Worm (Caenorhabditis elegans) whole organism, L4 larva: Measurements from ENCODE around the gene tpan-1.
A peak's percentile ranks its signal among the peaks of the same experiment; 100 is the strongest.

Experiments
- ceh-62 ChIP-seq: sonication (generic microtip); optimal IDR thresholded peaks from 2 replicates; lab custom pipeline; 2017; ENCODE audit warnings: missing biosample characterization, missing genetic modification characterization
- fkh-10 ChIP-seq: fragments of 150-350 bp; optimal IDR thresholded peaks from 2 replicates; lab custom pipeline; 2014; ENCODE audit warnings: missing biosample characterization, missing genetic modification reagents, missing genetic modification characterization
- hif-1 ChIP-seq, 2 experiments: sonication (generic microtip); optimal IDR thresholded peaks; 2 replicates each; lab custom pipeline; 2016 to 2017; ENCODE audit warnings: missing compliant biosample characterization in 2 of 2, missing genetic modification characterization in 2 of 2, missing genetic modification reagents in 2 of 2, missing genotype in 2 of 2, mild to moderate bottlenecking in 1 of 2
- hlh-11 ChIP-seq: fragments of 200-800 bp; sonication (Bioruptor generic); optimal IDR thresholded peaks from 2 replicates; lab custom pipeline; 2018; ENCODE audit warnings: mild to moderate bottlenecking, missing genetic modification characterization, missing compliant biosample characterization
- lir-3 ChIP-seq: sonication (generic microtip); optimal IDR thresholded peaks from 2 replicates; lab custom pipeline; 2016; ENCODE audit warnings: mild to moderate bottlenecking, missing genetic modification characterization, missing compliant biosample characterization
- mdl-1 ChIP-seq, 2 experiments: fragments of 150-350 bp in 1 of 2; sonication (generic microtip) in 1 of 2; optimal IDR thresholded peaks; 2 replicates each; lab custom pipeline; 2014 to 2017; ENCODE audit warnings: missing biosample characterization in 2 of 2, missing genetic modification characterization in 2 of 2
- mep-1 ChIP-seq: fragments of 150-350 bp; sonication (generic microtip); optimal IDR thresholded peaks from 3 replicates; lab custom pipeline; 2014; ENCODE audit warnings: missing biosample characterization, missing genetic modification characterization
- mes-2 ChIP-seq: sonication (generic microtip); optimal IDR thresholded peaks from 2 replicates; lab custom pipeline; 2016; ENCODE audit warnings: missing genotype, mild to moderate bottlenecking, missing genetic modification characterization, missing compliant biosample characterization; ENCODE audit not compliant: poor library complexity, severe bottlenecking
- pha-4 ChIP-seq, 2 experiments: fragments of 150-350 bp in 1 of 2; fragments of 200-800 bp in 1 of 2; sonication (Bioruptor generic) in 1 of 2; IDR thresholded peaks in 1 of 2; optimal IDR thresholded peaks in 1 of 2; 2 replicates each; pipeline versions ENCODE4 v1.3.6 to Lab custom; 2014 to 2022; ENCODE audit warnings: missing genetic modification characterization in 2 of 2, missing genetic modification reagents in 2 of 2, missing biosample characterization in 1 of 2, missing compliant biosample characterization in 1 of 2
- ztf-11 ChIP-seq: fragments of 150-350 bp; optimal IDR thresholded peaks from 2 replicates; lab custom pipeline; 2014; ENCODE audit warnings: missing biosample characterization, missing genetic modification characterization

DNA sequence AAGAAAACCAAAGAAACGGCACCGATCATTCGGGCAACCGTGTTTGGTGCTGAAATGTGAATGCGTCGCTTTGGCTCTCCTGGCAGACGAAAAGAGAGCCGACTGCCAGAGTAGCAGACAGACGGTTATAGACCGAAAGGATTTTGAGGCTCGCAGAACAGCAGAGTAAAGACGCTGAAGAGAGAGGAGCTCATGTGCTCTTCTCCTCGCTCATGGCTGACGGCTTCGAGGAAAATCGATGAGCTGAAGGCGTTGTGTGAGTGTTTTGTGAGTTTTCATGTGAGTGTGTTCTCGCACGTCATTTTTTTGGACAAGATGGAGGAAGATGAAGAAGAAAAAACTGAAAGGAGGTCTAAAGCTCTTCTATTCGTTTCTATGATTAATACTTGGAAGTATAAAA is 39.5 kb downstream of the tpan-1 start, which contains the start of gene sbt-1:
- peak in 1 of 2 experiments; percentile 56 for TF ChIP-seq hif-1 (tag; optimal IDR thresholded peaks at IDR 0.05; lab: Kevin White, UChicago)
- TF ChIP-seq mdl-1 (tag; optimal IDR thresholded peaks at IDR 0.05; lab: Kevin White, UChicago), result peak in 1 of 2 experiments; percentile 69
- TF ChIP-seq fkh-10, result peak; percentile 94
- TF ChIP-seq hlh-11 (tag; lab: Kevin White, UChicago), result peak; percentile 14
- no peak for TF ChIP-seq ceh-62 (tag; lab: Kevin White, UChicago)
- TF ChIP-seq mes-2 (tag; lab: Kevin White, UChicago), result peak; percentile 39
- TF ChIP-seq lir-3, result no peak
- TF ChIP-seq mep-1, result no peak
- TF ChIP-seq pha-4 (GFP tag; IDR thresholded peaks at IDR 0.05; lab: Robert Waterston, UW), result no peak
- TF ChIP-seq pha-4 (tag; optimal IDR thresholded peaks at IDR 0.05; lab: Kevin White, UChicago), result no peak
- TF ChIP-seq ztf-11 (tag; lab: Kevin White, UChicago), result no peak
